Fruit fly (Drosophila melanogaster) whole organism, wandering third instar larva: ENCODE measurements around the gene Hsp70Ab.

Source experiments
- Abd-B ChIP-seq: fragments of >200 bp; optimal IDR thresholded peaks from 2 replicates; lab custom pipeline; 2017; ENCODE audit warnings: missing biosample characterization, missing genetic modification characterization
- CG32264 ChIP-seq: fragments of 200-800 bp; sonication (Bioruptor generic); optimal IDR thresholded peaks from 2 replicates; lab custom pipeline; 2016; ENCODE audit warnings: missing biosample characterization, missing genetic modification characterization
- CG9705 ChIP-seq: fragments of 200-800 bp; sonication (Bioruptor generic); optimal IDR thresholded peaks from 2 replicates; lab custom pipeline; 2018; ENCODE audit warnings: missing biosample characterization, mild to moderate bottlenecking, missing genetic modification characterization
- CrebA ChIP-seq: fragments of 200-800 bp; sonication (Bioruptor generic); optimal IDR thresholded peaks from 2 replicates; lab custom pipeline; 2016; ENCODE audit warnings: missing biosample characterization, mild to moderate bottlenecking, missing genetic modification characterization, borderline replicate concordance
- Dfd ChIP-seq: fragments of >200 bp; optimal IDR thresholded peaks from 2 replicates; lab custom pipeline; 2017; ENCODE audit warnings: missing biosample characterization, missing genetic modification characterization
- Dif ChIP-seq: fragments of 200-275, 200-300 bp; sonication (Bioruptor generic); optimal IDR thresholded peaks from 2 replicates; lab custom pipeline; 2018; ENCODE audit warnings: missing biosample characterization, missing genetic modification characterization; ENCODE audit not compliant: partially characterized antibody
- GATAd ChIP-seq: sonication (Bioruptor generic); optimal IDR thresholded peaks from 2 replicates; lab custom pipeline; 2016; ENCODE audit warnings: missing biosample characterization, missing genetic modification characterization
- HLH106 ChIP-seq: fragments of 200-800 bp; optimal IDR thresholded peaks from 3 replicates; lab custom pipeline; 2019; ENCODE audit warnings: missing biosample characterization, mild to moderate bottlenecking, missing genetic modification characterization, moderate library complexity
- Hnf4 ChIP-seq: fragments of 200-800 bp; sonication (Bioruptor generic); optimal IDR thresholded peaks from 2 replicates; lab custom pipeline; 2016; ENCODE audit warnings: missing biosample characterization, mild to moderate bottlenecking, missing genetic modification characterization
- Hr78 ChIP-seq: fragments of >200 bp; optimal IDR thresholded peaks from 2 replicates; lab custom pipeline; 2017; ENCODE audit warnings: missing biosample characterization, missing genetic modification characterization
- Hr83 ChIP-seq: fragments of 200-300 bp; sonication (Bioruptor generic); optimal IDR thresholded peaks from 2 replicates; lab custom pipeline; 2016; ENCODE audit warnings: missing biosample characterization, mild to moderate bottlenecking, missing genetic modification characterization, moderate library complexity; ENCODE audit not compliant: poor library complexity, severe bottlenecking
- Jra ChIP-seq: sonication (Bioruptor generic); optimal IDR thresholded peaks from 2 replicates; lab custom pipeline; 2016; ENCODE audit warnings: missing biosample characterization, missing genetic modification characterization
- Mio ChIP-seq: sonication (Bioruptor generic); optimal IDR thresholded peaks from 2 replicates; lab custom pipeline; 2016; ENCODE audit warnings: missing biosample characterization, missing genetic modification characterization
- Myc ChIP-seq: fragments of >200 bp; optimal IDR thresholded peaks from 2 replicates; lab custom pipeline; 2017
- N ChIP-seq: fragments of >200 bp; optimal IDR thresholded peaks from 2 replicates; lab custom pipeline; 2018; ENCODE audit warnings: missing biosample characterization, missing external identifiers, missing genetic modification characterization
- OdsH ChIP-seq: fragments of 200-800 bp; sonication (Bioruptor generic); optimal IDR thresholded peaks from 2 replicates; lab custom pipeline; 2016; ENCODE audit warnings: missing biosample characterization, mild to moderate bottlenecking, missing genetic modification characterization
- Rel ChIP-seq, 2 experiments: fragments of 200-800 bp; sonication (Bioruptor generic) in 1 of 2; optimal IDR thresholded peaks; 2 replicates in 1 of 2; 3 replicates in 1 of 2; lab custom pipeline; 2016 to 2019; ENCODE audit warnings: mild to moderate bottlenecking in 2 of 2, missing biosample characterization in 2 of 2, missing genetic modification characterization in 2 of 2, moderate library complexity in 1 of 2
- Sp1 ChIP-seq: fragments of 200-800 bp; sonication (Bioruptor generic); optimal IDR thresholded peaks from 3 replicates; lab custom pipeline; 2019; ENCODE audit warnings: missing biosample characterization, mild to moderate bottlenecking, missing genetic modification characterization, moderate library complexity
- Vsx2 ChIP-seq: fragments of 200-300, 225-300 bp; sonication (Bioruptor generic); optimal IDR thresholded peaks from 2 replicates; lab custom pipeline; 2018; ENCODE audit warnings: missing biosample characterization, missing genetic modification characterization; ENCODE audit not compliant: partially characterized antibody
- br ChIP-seq: fragments of 200-800 bp; sonication (Bioruptor generic); optimal IDR thresholded peaks from 2 replicates; lab custom pipeline; 2016; ENCODE audit warnings: missing biosample characterization, missing genetic modification characterization
- brk ChIP-seq: fragments of 200-800 bp; sonication (Bioruptor generic); optimal IDR thresholded peaks from 2 replicates; lab custom pipeline; 2016; ENCODE audit warnings: missing biosample characterization, mild to moderate bottlenecking, missing genetic modification characterization
- dsf ChIP-seq: sonication (Bioruptor generic); optimal IDR thresholded peaks from 2 replicates; lab custom pipeline; 2016; ENCODE audit warnings: missing biosample characterization, missing genetic modification characterization, borderline replicate concordance
- ey ChIP-seq: fragments of 200-800 bp; sonication (Bioruptor generic); optimal IDR thresholded peaks from 2 replicates; lab custom pipeline; 2016; ENCODE audit warnings: missing biosample characterization, missing genetic modification characterization
- foxo ChIP-seq, 2 experiments: fragments of 200-800 bp; sonication (Bioruptor generic); optimal IDR thresholded peaks; 2 replicates in 1 of 2; 3 replicates in 1 of 2; lab custom pipeline; 2016 to 2017; ENCODE audit warnings: missing biosample characterization in 2 of 2, missing genetic modification characterization in 2 of 2
- fru ChIP-seq: fragments of 200-800 bp; sonication (Bioruptor generic); optimal IDR thresholded peaks from 3 replicates; lab custom pipeline; 2016; ENCODE audit warnings: missing biosample characterization, mild to moderate bottlenecking, missing genetic modification characterization
- h ChIP-seq: fragments of 200-800 bp; sonication (Bioruptor generic); optimal IDR thresholded peaks from 3 replicates; lab custom pipeline; 2016; ENCODE audit warnings: missing biosample characterization, mild to moderate bottlenecking, missing genetic modification characterization
- jim ChIP-seq: fragments of 175-275, 200-325 bp; sonication (Bioruptor generic); optimal IDR thresholded peaks from 2 replicates; lab custom pipeline; 2016; ENCODE audit warnings: missing biosample characterization, mild to moderate bottlenecking, missing genetic modification characterization
- pan ChIP-seq: fragments of >200 bp; optimal IDR thresholded peaks from 2 replicates; lab custom pipeline; 2017
- psq ChIP-seq: fragments of 200-800 bp; sonication (Bioruptor generic); optimal IDR thresholded peaks from 3 replicates; lab custom pipeline; 2017; ENCODE audit warnings: missing biosample characterization, mild to moderate bottlenecking, missing genetic modification characterization, moderate library complexity
- rgr ChIP-seq: fragments of 200-800 bp; sonication (Bioruptor generic); optimal IDR thresholded peaks from 3 replicates; lab custom pipeline; 2016; ENCODE audit warnings: missing biosample characterization, mild to moderate bottlenecking, missing genetic modification characterization
- sage ChIP-seq: fragments of 200-800 bp; sonication (Bioruptor generic); optimal IDR thresholded peaks from 2 replicates; lab custom pipeline; 2016; ENCODE audit warnings: missing biosample characterization, mild to moderate bottlenecking, missing genetic modification characterization
- sv ChIP-seq: fragments of 200-800 bp; sonication (Bioruptor generic); optimal IDR thresholded peaks from 3 replicates; lab custom pipeline; 2016; ENCODE audit warnings: missing biosample characterization, missing genetic modification characterization
- usp ChIP-seq: fragments of >200 bp; optimal IDR thresholded peaks from 2 replicates; lab custom pipeline; 2017; ENCODE audit warnings: missing biosample characterization, missing genetic modification characterization

Gene Hsp70Ab

DNA sequence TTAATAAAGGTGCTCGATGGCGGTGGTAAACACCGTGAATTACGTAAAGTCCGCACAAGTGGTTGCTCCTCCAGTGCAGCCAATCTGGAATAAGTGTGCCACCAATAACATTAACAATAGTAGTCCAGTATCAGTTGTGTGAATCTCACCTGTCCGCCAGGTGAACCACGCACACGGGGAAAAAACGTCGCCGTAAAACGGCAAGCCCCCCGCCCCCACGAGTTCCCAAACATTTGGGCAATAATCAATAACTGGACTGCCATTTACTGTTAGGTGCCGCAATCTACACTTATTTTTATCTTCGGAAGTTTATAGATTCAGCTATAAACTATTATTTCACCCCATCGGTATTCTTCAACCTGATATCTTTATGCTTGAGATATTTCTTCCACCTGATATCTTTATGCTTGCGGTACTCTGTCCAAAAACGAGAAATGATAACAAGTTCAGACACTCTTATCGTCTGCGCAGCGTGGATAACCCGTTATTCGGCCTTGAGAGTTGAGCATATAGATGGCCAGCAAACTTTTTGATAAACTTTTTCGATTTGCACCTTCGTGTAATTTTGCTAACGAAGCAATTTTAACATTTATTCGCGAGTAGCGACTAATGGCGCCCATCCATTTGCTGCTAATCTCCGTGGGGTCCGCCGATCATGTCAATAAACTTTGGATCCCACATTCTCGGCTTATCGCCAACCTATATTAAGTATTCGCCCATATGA, 9.9 kb downstream of the Hsp70Ab start:
- no peak for TF ChIP-seq sage (GFP tag; lab: Kevin White, UChicago)
- no peak for TF ChIP-seq N (GFP tag; lab: Kevin White, UChicago)
- no peak for TF ChIP-seq dsf (GFP tag; lab: Kevin White, UChicago)
- no peak for TF ChIP-seq Dfd (GFP tag; lab: Kevin White, UChicago)
- TF ChIP-seq Hr78 (GFP tag; lab: Kevin White, UChicago), result no peak
- no peak for TF ChIP-seq psq (GFP tag; lab: Kevin White, UChicago)
- no peak for TF ChIP-seq h (GFP tag; lab: Kevin White, UChicago)
- TF ChIP-seq Abd-B, result no peak
- TF ChIP-seq Jra (GFP tag; lab: Kevin White, UChicago), result no peak
- no peak for TF ChIP-seq jim
- TF ChIP-seq fru (GFP tag; lab: Kevin White, UChicago), result no peak
- no peak for TF ChIP-seq Sp1 (GFP tag; lab: Kevin White, UChicago)
- no peak for TF ChIP-seq br (GFP tag; lab: Kevin White, UChicago)
- no peak for TF ChIP-seq GATAd (GFP tag; lab: Kevin White, UChicago)
- TF ChIP-seq, all 38 proteins: peak for 0

DNA sequence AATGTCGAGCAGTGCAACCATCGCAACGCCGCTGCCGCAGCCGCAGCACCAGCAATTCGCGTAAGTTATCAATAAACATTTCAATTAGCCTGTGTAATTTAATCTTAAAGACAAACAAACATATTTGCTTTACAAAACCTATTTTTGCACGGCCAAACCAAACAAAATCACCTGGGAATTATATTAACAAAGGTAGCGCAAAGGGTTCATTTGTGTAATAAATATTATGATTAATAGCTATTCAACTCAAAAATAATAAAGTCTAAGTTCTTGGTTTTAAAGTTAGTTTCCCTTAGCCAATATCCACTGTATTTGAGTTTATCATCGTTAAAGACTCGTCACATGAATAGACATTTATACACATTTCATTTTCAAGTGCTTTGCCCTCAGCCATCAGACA, 10.9 kb downstream of the Hsp70Ab start:
- no peak for TF ChIP-seq Hnf4 (GFP tag; lab: Kevin White, UChicago)
- peak; percentile 5 for TF ChIP-seq ey (GFP tag; lab: Kevin White, UChicago)
- TF ChIP-seq dsf (GFP tag; lab: Kevin White, UChicago), result no peak

DNA sequence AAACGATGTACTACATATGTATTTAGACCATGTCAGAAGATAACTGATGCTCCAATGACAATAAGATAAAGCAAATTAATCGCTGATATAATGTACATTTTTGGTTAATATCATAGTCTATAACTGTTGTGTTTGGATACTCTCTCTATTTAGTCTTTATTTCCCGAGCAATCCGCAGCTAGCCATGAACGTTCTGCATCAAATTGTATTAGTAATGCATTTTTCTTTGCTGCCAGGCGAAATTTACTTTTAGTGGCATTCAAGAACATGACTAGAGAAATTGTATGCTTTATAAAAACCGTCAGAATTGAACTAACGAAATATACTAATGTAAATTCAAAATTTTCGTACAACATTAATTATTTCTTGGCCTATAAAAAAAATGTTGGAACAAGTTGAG, 13.1 kb downstream of the Hsp70Ab start, which contains the start of gene GC2:
TSS of gene GC2 (plus strand) at position 301 of the 400 bp plus-strand sequence.
- no peak for TF ChIP-seq Dif (GFP tag; lab: Kevin White, UChicago)
- no peak for TF ChIP-seq Hr78 (GFP tag; lab: Kevin White, UChicago)
- TF ChIP-seq pan (lab: Kevin White, UChicago), result no peak
- TF ChIP-seq sage (GFP tag; lab: Kevin White, UChicago), result no peak
- TF ChIP-seq rgr (GFP tag; lab: Kevin White, UChicago), result no peak
- TF ChIP-seq dsf (GFP tag; lab: Kevin White, UChicago), result no peak
- no peak for TF ChIP-seq CG9705
- no peak for TF ChIP-seq fru (GFP tag; lab: Kevin White, UChicago)
- TF ChIP-seq Abd-B, result no peak
- no peak for TF ChIP-seq HLH106 (tag; lab: Kevin White, UChicago)
- no peak for TF ChIP-seq ey (GFP tag; lab: Kevin White, UChicago)
- TF ChIP-seq Hnf4 (GFP tag; lab: Kevin White, UChicago), result no peak
- TF ChIP-seq GATAd (GFP tag; lab: Kevin White, UChicago), result no peak

DNA sequence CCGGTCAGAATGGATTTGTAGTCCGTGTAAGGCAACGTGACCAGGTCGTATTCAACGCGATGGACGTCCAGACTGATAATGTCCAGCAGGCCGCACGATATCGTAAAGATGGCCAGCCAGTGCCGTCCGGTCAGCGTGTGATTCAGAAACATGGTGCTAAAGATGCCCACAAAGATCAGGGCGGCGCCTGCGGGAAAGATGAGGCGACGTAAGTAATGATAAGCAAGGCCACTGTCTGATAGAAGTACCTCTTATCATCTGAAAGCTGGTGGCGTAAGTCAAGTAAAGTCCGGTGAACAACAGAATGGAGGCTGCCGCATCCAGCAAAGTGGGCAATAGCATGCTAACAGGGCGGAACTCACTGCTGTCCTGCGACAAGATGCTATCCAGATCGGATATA, 15.5 kb downstream of the Hsp70Ab start:
- TF ChIP-seq brk (GFP tag; lab: Kevin White, UChicago) (no peak), Rel (GFP tag; optimal IDR thresholded peaks at IDR 0.05; lab: Kevin White, UChicago) (no peak), Rel (tag; optimal IDR thresholded peaks at IDR 0.05; lab: Kevin White, UChicago) (peak; percentile 35)

DNA sequence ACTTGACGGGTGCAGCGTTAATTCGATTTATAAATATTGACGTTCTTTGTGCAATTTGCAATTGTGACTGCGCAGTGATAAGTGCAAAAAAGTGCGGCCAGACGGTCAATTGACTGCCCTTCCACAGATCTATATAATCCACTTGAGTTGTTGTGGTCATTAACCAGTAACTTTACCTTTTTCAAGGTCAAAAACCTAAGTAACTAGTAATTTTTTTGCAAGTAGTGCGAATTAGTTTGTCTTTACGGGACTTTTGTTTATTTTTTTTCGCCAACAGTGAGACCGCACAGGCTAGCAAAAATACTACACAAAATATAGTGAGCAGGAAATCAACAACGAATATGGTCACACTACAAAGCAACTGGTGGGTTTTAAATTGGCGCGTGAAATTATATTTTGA, 16.3 kb downstream of the Hsp70Ab start, which contains the start of gene Tango9:
TSS of gene Tango9 (minus strand) at position 280 of the 400 bp plus-strand sequence.
- TF ChIP-seq Hnf4 (GFP tag; lab: Kevin White, UChicago), result no peak
- TF ChIP-seq rgr (GFP tag; lab: Kevin White, UChicago), result peak; percentile 51
- TF ChIP-seq br (GFP tag; lab: Kevin White, UChicago), result peak; percentile 33
- peak; percentile 32 for TF ChIP-seq CG9705
- no peak for TF ChIP-seq Dif (GFP tag; lab: Kevin White, UChicago)
- peak; percentile 13 for TF ChIP-seq dsf (GFP tag; lab: Kevin White, UChicago)
- TF ChIP-seq Rel (GFP tag; optimal IDR thresholded peaks at IDR 0.05; lab: Kevin White, UChicago), result no peak
- peak; percentile 99 for TF ChIP-seq Rel (tag; optimal IDR thresholded peaks at IDR 0.05; lab: Kevin White, UChicago)
- peak; percentile 58 for TF ChIP-seq fru (GFP tag; lab: Kevin White, UChicago)
- no peak for TF ChIP-seq GATAd (GFP tag; lab: Kevin White, UChicago)
- no peak for TF ChIP-seq jim
- no peak for TF ChIP-seq CrebA (GFP tag; lab: Kevin White, UChicago)
- no peak for TF ChIP-seq Jra (GFP tag; lab: Kevin White, UChicago)
- TF ChIP-seq pan (lab: Kevin White, UChicago), result no peak
- peak; percentile 48 for TF ChIP-seq Myc (lab: Kevin White, UChicago)
- no peak for TF ChIP-seq sv (GFP tag; lab: Kevin White, UChicago)
- TF ChIP-seq Mio (GFP tag; lab: Kevin White, UChicago), result no peak
- TF ChIP-seq Sp1 (GFP tag; lab: Kevin White, UChicago), result peak; percentile 42
- TF ChIP-seq HLH106 (tag; lab: Kevin White, UChicago), result peak; percentile 47
- no peak for TF ChIP-seq Vsx2 (GFP tag; lab: Kevin White, UChicago)
- no peak for TF ChIP-seq CG32264 (GFP tag; lab: Kevin White, UChicago)
- no peak for TF ChIP-seq usp
- TF ChIP-seq Abd-B, result no peak
- peak; percentile 51 for TF ChIP-seq h (GFP tag; lab: Kevin White, UChicago)
- TF ChIP-seq ey (GFP tag; lab: Kevin White, UChicago), result peak; percentile 21
- no peak for TF ChIP-seq OdsH
- peak; percentile 36 for TF ChIP-seq Hr83 (GFP tag; lab: Kevin White, UChicago)
- peak in 1 of 2 experiments; percentile 53 for TF ChIP-seq foxo (GFP tag; optimal IDR thresholded peaks at IDR 0.05; lab: Kevin White, UChicago)
